Worm (Caenorhabditis elegans): ENCODE results near the gene ceh-87.

DNA sequence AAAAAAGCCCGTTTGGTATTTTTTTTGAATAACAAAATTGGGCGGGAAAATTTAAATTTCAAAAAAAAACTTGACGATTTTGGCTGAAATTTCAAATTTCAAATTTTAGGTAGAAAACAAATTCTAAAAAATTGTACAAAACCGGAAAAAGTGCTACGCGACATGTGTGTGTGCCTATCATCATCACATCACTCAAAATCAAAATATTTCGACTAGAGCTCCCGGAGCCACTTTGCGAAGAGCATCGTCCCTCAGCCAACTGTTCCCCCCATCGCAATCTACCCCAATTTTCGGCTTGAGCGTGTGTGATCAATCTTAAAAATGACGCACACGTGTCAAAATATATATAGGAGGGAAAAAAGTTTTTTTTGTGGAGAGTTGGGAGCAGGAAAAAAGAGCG, 42.7 kb upstream of the ceh-87 start:
- TF ChIP-seq ama-1 (optimal IDR thresholded peaks at IDR 0.05) = no peak
- no peak for TF ChIP-seq F13C5.2 (tag; optimal IDR thresholded peaks at IDR 0.05)
